Fruit fly (Drosophila melanogaster): Measurements from ENCODE around the gene CG2691.
A peak's percentile ranks its signal among the peaks of the same experiment; 100 is the strongest.

The CG2691 gene

DNA sequence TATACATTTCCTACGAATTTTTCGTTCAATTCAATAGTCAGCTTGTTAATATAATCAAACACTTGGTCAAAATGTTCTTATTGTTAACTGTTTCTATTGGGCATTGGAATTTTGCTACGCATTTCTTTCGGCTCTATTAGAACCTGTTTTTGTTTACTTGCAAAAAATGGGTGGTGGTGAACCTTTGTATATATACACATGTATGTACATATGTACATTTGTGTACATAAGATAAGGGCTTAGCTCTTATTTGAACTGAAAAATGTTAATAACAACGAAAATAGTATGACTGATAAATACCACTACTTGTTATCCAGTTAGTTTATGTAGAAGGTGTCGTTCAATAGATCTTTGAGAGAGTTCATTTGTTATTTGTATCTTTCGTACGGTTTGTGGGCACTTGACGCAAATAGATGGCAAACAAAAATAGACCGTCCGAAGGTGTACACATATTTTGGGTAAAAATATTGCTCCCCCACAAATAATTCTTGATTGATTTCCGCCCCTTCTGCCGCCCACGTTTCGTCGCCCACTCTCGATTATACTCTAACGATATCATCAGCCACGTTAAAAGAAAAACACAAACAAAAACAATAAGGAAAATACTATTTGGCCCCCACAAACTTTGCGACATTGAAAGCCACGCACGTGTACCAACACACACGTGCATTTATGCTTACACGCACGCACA is 1.8 kb upstream of the CG2691 start:
- TF ChIP-seq CG9948 (tag; optimal IDR thresholded peaks at IDR 0.05) (no peak), Pif1A (GFP tag; optimal IDR thresholded peaks at IDR 0.05) (no peak), CG32121 (GFP tag; IDR thresholded peaks at IDR 0.05) (no peak), EcR (GFP tag; optimal IDR thresholded peaks at IDR 0.05) (no peak), rn (GFP tag; IDR thresholded peaks at IDR 0.05) (no peak)

- TF ChIP-seq CG13204 (GFP tag; optimal IDR thresholded peaks at IDR 0.05) = peak; percentile 91
- peak; percentile 54; the same call in 1 of the 3 replicates for TF ChIP-seq CG4496 (GFP tag; IDR thresholded peaks at IDR 0.05)
- peak; percentile 10; the same call in 1 of the 2 replicates for TF ChIP-seq CG32121 (GFP tag; IDR thresholded peaks at IDR 0.05)
- TF ChIP-seq Snoo (tag; optimal IDR thresholded peaks at IDR 0.05) = no peak
Observed at dm6 chrX:13625080-13625723, 994 bp upstream of the CG2691 start.

DNA sequence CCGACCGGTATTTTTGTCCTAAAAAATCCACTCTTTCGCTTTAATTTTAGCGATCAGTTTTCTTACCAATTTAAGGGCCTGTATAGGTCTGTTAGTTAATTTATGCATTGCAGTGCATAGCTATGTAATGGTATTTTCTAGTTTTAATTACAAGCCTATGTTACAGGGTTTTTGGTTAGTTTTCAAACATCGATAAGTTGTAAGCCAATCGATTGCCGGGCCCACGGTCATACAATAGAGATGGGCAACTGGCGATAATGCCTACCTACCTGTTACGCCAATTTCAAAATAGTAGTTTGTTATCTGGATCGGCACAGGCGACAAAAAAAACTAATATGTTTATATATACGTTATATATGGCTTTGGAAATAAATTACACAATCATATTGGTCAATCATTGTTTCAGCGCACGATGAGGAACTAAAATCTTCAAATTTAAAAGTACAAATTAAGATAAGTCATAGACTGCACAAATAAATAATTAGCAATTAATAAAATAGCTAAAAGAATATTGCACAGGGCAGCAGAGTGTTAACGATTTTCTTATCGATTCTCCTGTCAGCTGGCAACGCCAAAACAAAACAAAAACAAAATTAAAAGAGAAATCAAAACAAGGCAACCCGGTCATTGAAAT is 7.7 kb downstream of the CG2691 start, which contains the start of the genes tth and Tango2:
Gene tth, minus strand, starts transcription at position 170 of the 634 bp plus-strand sequence.
Gene Tango2, plus strand, starts transcription at position 573 of the 634 bp plus-strand sequence.
- TF ChIP-seq Pif1B (GFP tag; optimal IDR thresholded peaks at IDR 0.05) (peak; percentile 85), CG15710 (tag; optimal IDR thresholded peaks at IDR 0.05) (peak; percentile 81), gl (tag; optimal IDR thresholded peaks at IDR 0.05) (peak; percentile 31), CG8159 (tag; optimal IDR thresholded peaks at IDR 0.05) (peak; percentile 67), CG17806 (tag; optimal IDR thresholded peaks at IDR 0.05) (peak; percentile 68), CG8301 (tag; optimal IDR thresholded peaks at IDR 0.05) (peak; percentile 66), Snoo (tag; optimal IDR thresholded peaks at IDR 0.05) (peak; percentile 88), CG9948 (tag; optimal IDR thresholded peaks at IDR 0.05) (peak; percentile 71), CG10348 (GFP tag; IDR thresholded peaks at IDR 0.05) (0 out of 2 replicates have a peak, but pooled peaks have one; percentile 16), CG34367 (tag; optimal IDR thresholded peaks at IDR 0.05) (peak; percentile 76), fd96Ca (GFP tag; IDR thresholded peaks at IDR 0.05) (peak; percentile 63; the same call in 2 of the 3 replicates), EcR (GFP tag; optimal IDR thresholded peaks at IDR 0.05) (no peak), Pif1A (GFP tag; optimal IDR thresholded peaks at IDR 0.05) (no peak), CG4496 (GFP tag; IDR thresholded peaks at IDR 0.05) (peak; percentile 87), Ets98B (GFP tag; IDR thresholded peaks at IDR 0.05) (peak; percentile 88), CG14655 (GFP tag; optimal IDR thresholded peaks at IDR 0.05) (no peak), D1 (tag; optimal IDR thresholded peaks at IDR 0.05) (no peak), CG32121 (GFP tag; IDR thresholded peaks at IDR 0.05) (peak; percentile 90), rn (GFP tag; IDR thresholded peaks at IDR 0.05) (0 out of 2 replicates have a peak, but pooled peaks have one; percentile 35), CG13204 (GFP tag; optimal IDR thresholded peaks at IDR 0.05) (no peak), CG12605 (GFP tag; IDR thresholded peaks at IDR 0.05) (peak; percentile 76)

dm6 chrX:13615992-13616391 is 8.2 kb downstream of the CG2691 start:
- TF ChIP-seq CG12605 (GFP tag; IDR thresholded peaks at IDR 0.05) = peak; percentile 21; the same call in 1 of the 2 replicates
- TF ChIP-seq rn (GFP tag; IDR thresholded peaks at IDR 0.05) = no peak
- TF ChIP-seq CG34367 (tag; optimal IDR thresholded peaks at IDR 0.05) = no peak
- peak; percentile 23; the same call in 1 of the 2 replicates for TF ChIP-seq Ets98B (GFP tag; IDR thresholded peaks at IDR 0.05)
- peak; percentile 38 for TF ChIP-seq gl (tag; optimal IDR thresholded peaks at IDR 0.05)
- no peak for TF ChIP-seq CG14655 (GFP tag; optimal IDR thresholded peaks at IDR 0.05)
- peak; percentile 11; the same call in 1 of the 2 replicates for TF ChIP-seq CG32121 (GFP tag; IDR thresholded peaks at IDR 0.05)
- TF ChIP-seq CG9948 (tag; optimal IDR thresholded peaks at IDR 0.05) = no peak
- no peak for TF ChIP-seq D1 (tag; optimal IDR thresholded peaks at IDR 0.05)
- no peak for TF ChIP-seq EcR (GFP tag; optimal IDR thresholded peaks at IDR 0.05)
- TF ChIP-seq CG15710 (tag; optimal IDR thresholded peaks at IDR 0.05) = no peak

- TF ChIP-seq CG34367 (tag; optimal IDR thresholded peaks at IDR 0.05) (no peak), fd96Ca (GFP tag; IDR thresholded peaks at IDR 0.05) (no peak), rn (GFP tag; IDR thresholded peaks at IDR 0.05) (no peak), CG8159 (tag; optimal IDR thresholded peaks at IDR 0.05) (no peak), CG12605 (GFP tag; IDR thresholded peaks at IDR 0.05) (no peak), CG32121 (GFP tag; IDR thresholded peaks at IDR 0.05) (no peak), Ets98B (GFP tag; IDR thresholded peaks at IDR 0.05) (no peak), CG4496 (GFP tag; IDR thresholded peaks at IDR 0.05) (no peak), D1 (tag; optimal IDR thresholded peaks at IDR 0.05) (no peak), CG15710 (tag; optimal IDR thresholded peaks at IDR 0.05) (no peak), CG14655 (GFP tag; optimal IDR thresholded peaks at IDR 0.05) (no peak), Pif1B (GFP tag; optimal IDR thresholded peaks at IDR 0.05) (no peak)
Observed at dm6 chrX:13611884-13612283, 12.3 kb downstream of the CG2691 start, which contains the start of the genes Ndc80 and BthD. Gene Ndc80, minus strand, starts transcription at chrX:13612062. Gene BthD, plus strand, starts transcription at chrX:13612131.
